Worm (Caenorhabditis elegans) whole organism, late embryonic: Measurements from ENCODE around the gene F26D11.2.

Source experiments
- ceh-19 ChIP-seq: fragments of 200-800 bp; sonication (Bioruptor generic); optimal IDR thresholded peaks from 2 replicates; lab custom pipeline; 2018; ENCODE audit warnings: mild to moderate bottlenecking, missing genetic modification characterization, missing compliant biosample characterization
- fax-1 ChIP-seq: sonication (generic microtip); optimal IDR thresholded peaks from 2 replicates; lab custom pipeline; 2016; ENCODE audit warnings: missing genotype, missing genetic modification characterization, missing compliant biosample characterization
- nhr-232 ChIP-seq: sonication (generic microtip); optimal IDR thresholded peaks from 2 replicates; lab custom pipeline; 2016; ENCODE audit warnings: missing genetic modification characterization, missing compliant biosample characterization

ce11 chrV:7954552-7954951 lies 4.5 kb upstream of the F26D11.2 start, which contains the start of gene F26D11.13:
- no peak for TF ChIP-seq ceh-19 (GFP tag; lab: Kevin White, UChicago)
- TF ChIP-seq fax-1 (tag; lab: Kevin White, UChicago): no peak
- TF ChIP-seq nhr-232 (tag; lab: Kevin White, UChicago): no peak
